Fruit fly (Drosophila melanogaster) whole organism, embryonic: Measurements from ENCODE around the gene Rab9.

Source experiments
- Antp ChIP-seq: fragments of 200-800 bp; sonication (Bioruptor generic); optimal IDR thresholded peaks from 3 replicates; lab custom pipeline; 2016; ENCODE audit warnings: missing biosample characterization, missing genetic modification characterization
- Atf6 ChIP-seq: fragments of 200-800 bp; sonication (Bioruptor generic); IDR thresholded peaks from 2 replicates; pipeline ENCODE4 v1.3.6; 2022; ENCODE audit warnings: missing biosample characterization, missing genetic modification characterization
- BEAF-32 ChIP-seq: fragments of 200-800 bp; sonication (Bioruptor generic); optimal IDR thresholded peaks from 3 replicates; lab custom pipeline; 2017; ENCODE audit warnings: missing biosample characterization, missing genetic modification characterization, mild to moderate bottlenecking, moderate library complexity, missing genetic modification reagents
- Blimp-1 ChIP-seq: fragments of 200-800 bp; sonication (Bioruptor generic); optimal IDR thresholded peaks from 3 replicates; lab custom pipeline; 2018; ENCODE audit warnings: missing biosample characterization, missing genetic modification characterization, mild to moderate bottlenecking, moderate library complexity, missing genetic modification reagents
- Bteb2 ChIP-seq: fragments of 200-800 bp; sonication (Bioruptor generic); optimal IDR thresholded peaks from 2 replicates; lab custom pipeline; 2016; ENCODE audit warnings: missing biosample characterization, missing genetic modification characterization
- CG10979 ChIP-seq: fragments of 200-800 bp; sonication (Bioruptor generic); optimal IDR thresholded peaks from 2 replicates; lab custom pipeline; 2018; ENCODE audit warnings: missing biosample characterization, mild to moderate bottlenecking, missing genetic modification characterization, moderate library complexity
- CG11398 ChIP-seq: fragments of 200-800 bp; sonication (Bioruptor generic); optimal IDR thresholded peaks from 2 replicates; lab custom pipeline; 2016; ENCODE audit warnings: missing biosample characterization, missing genetic modification characterization
- CG11560 ChIP-seq: fragments of 200-800 bp; sonication (Bioruptor generic); IDR thresholded peaks from 3 replicates; pipeline ENCODE4 v1.3.6; 2022; ENCODE audit warnings: missing biosample characterization, missing genetic modification characterization
- CG12299 ChIP-seq: fragments of 200-800 bp; sonication (Bioruptor generic); optimal IDR thresholded peaks from 2 replicates; lab custom pipeline; 2018; ENCODE audit warnings: missing biosample characterization, mild to moderate bottlenecking, missing genetic modification characterization
- CG12769 ChIP-seq: fragments of 200-800 bp; sonication (Bioruptor generic); optimal IDR thresholded peaks from 2 replicates; lab custom pipeline; 2019; ENCODE audit warnings: missing biosample characterization, mild to moderate bottlenecking, missing genetic modification characterization, moderate library complexity
- CG1603 ChIP-seq: fragments of 200-800 bp; sonication (Bioruptor generic); optimal IDR thresholded peaks from 2 replicates; lab custom pipeline; 2019; ENCODE audit warnings: missing biosample characterization, mild to moderate bottlenecking, missing genetic modification characterization, moderate library complexity
- CG16863 ChIP-seq: fragments of 200-800 bp; sonication (Bioruptor generic); optimal IDR thresholded peaks from 3 replicates; lab custom pipeline; 2016; ENCODE audit warnings: missing biosample characterization, missing genetic modification characterization
- CG17361 ChIP-seq: fragments of 200-800 bp; sonication (Bioruptor generic); IDR thresholded peaks from 3 replicates; pipeline ENCODE4 v1.3.6; 2022; ENCODE audit warnings: missing biosample characterization, missing genetic modification characterization
- CG18262 ChIP-seq: fragments of 200-800 bp; optimal IDR thresholded peaks from 3 replicates; lab custom pipeline; 2019; ENCODE audit warnings: missing biosample characterization, mild to moderate bottlenecking, missing genetic modification characterization, moderate library complexity
- CG18476 ChIP-seq: fragments of 200-800 bp; sonication (Bioruptor generic); optimal IDR thresholded peaks from 2 replicates; lab custom pipeline; 2016; ENCODE audit warnings: missing biosample characterization, mild to moderate bottlenecking, missing genetic modification characterization
- CG18599 ChIP-seq: fragments of 200-800 bp; sonication (Bioruptor generic); optimal IDR thresholded peaks from 3 replicates; lab custom pipeline; 2017; ENCODE audit warnings: missing biosample characterization, missing genetic modification characterization, mild to moderate bottlenecking, moderate library complexity, missing genetic modification reagents
- CG2202 ChIP-seq: fragments of 200-800 bp; sonication (Bioruptor generic); optimal IDR thresholded peaks from 2 replicates; lab custom pipeline; 2018; ENCODE audit warnings: missing biosample characterization, mild to moderate bottlenecking, missing genetic modification characterization
- CG2678 ChIP-seq: fragments of 200-800 bp; sonication (Bioruptor generic); optimal IDR thresholded peaks from 3 replicates; lab custom pipeline; 2019; ENCODE audit warnings: missing biosample characterization, mild to moderate bottlenecking, missing genetic modification characterization, moderate library complexity
- CG2712 ChIP-seq: fragments of 200-800 bp; optimal IDR thresholded peaks from 3 replicates; lab custom pipeline; 2019; ENCODE audit warnings: missing biosample characterization, mild to moderate bottlenecking, missing genetic modification characterization, moderate library complexity
- CG31388 ChIP-seq: fragments of 200-800 bp; sonication (Bioruptor generic); optimal IDR thresholded peaks from 2 replicates; lab custom pipeline; 2016; ENCODE audit warnings: missing biosample characterization, missing genetic modification characterization
- CG4820 ChIP-seq: fragments of 200-800 bp; sonication (Bioruptor generic); optimal IDR thresholded peaks from 3 replicates; lab custom pipeline; 2016; ENCODE audit warnings: missing biosample characterization, missing genetic modification characterization
- CG6689 ChIP-seq: fragments of 200-800 bp; sonication (Bioruptor generic); IDR thresholded peaks from 2 replicates; pipeline ENCODE4 v1.3.6; 2022; ENCODE audit warnings: missing biosample characterization, missing genetic modification characterization
- Dip2 ChIP-seq: fragments of 200-800 bp; sonication (Bioruptor generic); IDR thresholded peaks from 2 replicates; pipeline ENCODE4 v1.3.6; 2022; ENCODE audit warnings: missing biosample characterization, missing genetic modification characterization
- Elba2 ChIP-seq: fragments of 200-800 bp; sonication (Bioruptor generic); optimal IDR thresholded peaks from 3 replicates; lab custom pipeline; 2016; ENCODE audit warnings: missing biosample characterization, missing genetic modification characterization
- Hey ChIP-seq: fragments of 200-800 bp; sonication (Bioruptor generic); optimal IDR thresholded peaks from 3 replicates; lab custom pipeline; 2018; ENCODE audit warnings: missing biosample characterization, mild to moderate bottlenecking, missing genetic modification characterization
- HmgD ChIP-seq: fragments of 200-800 bp; sonication (Bioruptor generic); optimal IDR thresholded peaks from 3 replicates; lab custom pipeline; 2016; ENCODE audit warnings: missing biosample characterization, missing genetic modification characterization
- Hr78 ChIP-seq, 2 experiments: fragments of 200-800 bp in 1 of 2; fragments of >200 bp in 1 of 2; sonication (Bioruptor generic) in 1 of 2; optimal IDR thresholded peaks; 2 replicates each; lab custom pipeline; 2017 to 2019; ENCODE audit warnings: missing biosample characterization in 2 of 2, missing genetic modification characterization in 2 of 2, mild to moderate bottlenecking in 1 of 2, moderate library complexity in 1 of 2
- MBD-R2 ChIP-seq: fragments of 200-800 bp; sonication (Bioruptor generic); IDR thresholded peaks from 2 replicates; pipeline ENCODE4 v1.3.6; 2022; ENCODE audit warnings: missing biosample characterization, missing genetic modification characterization
- Med ChIP-seq: fragments of 200-800 bp; sonication (Bioruptor generic); peaks from one replicate; lab custom pipeline; 2016; ENCODE audit warnings: missing biosample characterization, missing genetic modification characterization, mild to moderate bottlenecking, inconsistent platforms, moderate library complexity
- Sox102F ChIP-seq: fragments of 200-800 bp; sonication (Bioruptor generic); optimal IDR thresholded peaks from 2 replicates; lab custom pipeline; 2018; ENCODE audit warnings: missing biosample characterization, mild to moderate bottlenecking, missing genetic modification characterization, moderate library complexity
- Sry-β ChIP-seq: fragments of 200-800 bp; sonication (Bioruptor generic); optimal IDR thresholded peaks from 2 replicates; lab custom pipeline; 2018; ENCODE audit warnings: missing biosample characterization, mild to moderate bottlenecking, missing genetic modification characterization, moderate library complexity
- Stat92E ChIP-seq, 3 experiments: fragments of >200 bp in 2 of 3; fragments of 200-800 bp in 1 of 3; sonication (Bioruptor generic) in 1 of 3; optimal IDR thresholded peaks; 2 replicates each; lab custom pipeline; 2017 to 2019; ENCODE audit warnings: missing biosample characterization in 3 of 3, missing genetic modification characterization in 3 of 3, mild to moderate bottlenecking in 1 of 3, moderate library complexity in 1 of 3
- bowl ChIP-seq: fragments of 200-800 bp; sonication (Bioruptor generic); IDR thresholded peaks from 2 replicates; pipeline ENCODE4 v1.3.6; 2022; ENCODE audit warnings: missing biosample characterization, missing genetic modification characterization
- corto ChIP-seq: fragments of 200-800 bp; sonication (Bioruptor generic); optimal IDR thresholded peaks from 2 replicates; lab custom pipeline; 2016; ENCODE audit warnings: missing biosample characterization, mild to moderate bottlenecking, missing genetic modification characterization, moderate library complexity
- dan ChIP-seq: fragments of 200-800 bp; sonication (Bioruptor generic); IDR thresholded peaks from 2 replicates; pipeline ENCODE4 v1.3.6; 2022; ENCODE audit warnings: missing biosample characterization, missing genetic modification characterization
- danr ChIP-seq: fragments of 200-800 bp; sonication (Bioruptor generic); IDR thresholded peaks from 2 replicates; pipeline ENCODE4 v1.3.6; 2022; ENCODE audit warnings: missing biosample characterization, missing genetic modification characterization
- dmrt11E ChIP-seq: fragments of 200-800 bp; sonication (Bioruptor generic); optimal IDR thresholded peaks from 3 replicates; lab custom pipeline; 2018; ENCODE audit warnings: missing biosample characterization, mild to moderate bottlenecking, missing genetic modification characterization, moderate library complexity
- gem ChIP-seq: fragments of 200-800 bp; sonication (Bioruptor generic); optimal IDR thresholded peaks from 2 replicates; lab custom pipeline; 2019; ENCODE audit warnings: missing biosample characterization, mild to moderate bottlenecking, missing genetic modification characterization, moderate library complexity
- grau ChIP-seq: fragments of 200-800 bp; optimal IDR thresholded peaks from 3 replicates; lab custom pipeline; 2019; ENCODE audit warnings: missing biosample characterization, mild to moderate bottlenecking, missing genetic modification characterization, moderate library complexity
- kah ChIP-seq: fragments of 200-800 bp; sonication (Bioruptor generic); optimal IDR thresholded peaks from 2 replicates; lab custom pipeline; 2018; ENCODE audit warnings: missing biosample characterization, mild to moderate bottlenecking, missing genetic modification characterization
- lab ChIP-seq: fragments of 200-800 bp; sonication (Bioruptor generic); optimal IDR thresholded peaks from 3 replicates; lab custom pipeline; 2017; ENCODE audit warnings: missing biosample characterization, missing genetic modification characterization, mild to moderate bottlenecking, moderate library complexity, missing genetic modification reagents
- phol ChIP-seq: fragments of 200-800 bp; sonication (Bioruptor generic); optimal IDR thresholded peaks from 3 replicates; lab custom pipeline; 2018; ENCODE audit warnings: missing biosample characterization, mild to moderate bottlenecking, missing genetic modification characterization, moderate library complexity
- pnt ChIP-seq: fragments of 200-800 bp; sonication (Bioruptor generic); optimal IDR thresholded peaks from 3 replicates; lab custom pipeline; 2016; ENCODE audit warnings: missing biosample characterization, missing genetic modification characterization
- sens ChIP-seq: fragments of 200-800 bp; sonication (Bioruptor generic); peaks from one replicate; lab custom pipeline; 2016; ENCODE audit warnings: missing biosample characterization, missing genetic modification characterization
- sug ChIP-seq: fragments of 200-800 bp; optimal IDR thresholded peaks from 2 replicates; lab custom pipeline; 2019; ENCODE audit warnings: missing biosample characterization, mild to moderate bottlenecking, missing genetic modification characterization, moderate library complexity
- twi ChIP-seq: fragments of 200-800 bp; optimal IDR thresholded peaks from 2 replicates; lab custom pipeline; 2019; ENCODE audit warnings: missing biosample characterization, mild to moderate bottlenecking, missing genetic modification characterization, moderate library complexity
- unc-4 ChIP-seq: fragments of 200-800 bp; sonication (Bioruptor generic); IDR thresholded peaks from 2 replicates; pipeline ENCODE4 v1.3.6; 2022; ENCODE audit warnings: missing biosample characterization, missing genetic modification characterization; ENCODE audit not compliant: partially characterized antibody

The Rab9 gene

DNA sequence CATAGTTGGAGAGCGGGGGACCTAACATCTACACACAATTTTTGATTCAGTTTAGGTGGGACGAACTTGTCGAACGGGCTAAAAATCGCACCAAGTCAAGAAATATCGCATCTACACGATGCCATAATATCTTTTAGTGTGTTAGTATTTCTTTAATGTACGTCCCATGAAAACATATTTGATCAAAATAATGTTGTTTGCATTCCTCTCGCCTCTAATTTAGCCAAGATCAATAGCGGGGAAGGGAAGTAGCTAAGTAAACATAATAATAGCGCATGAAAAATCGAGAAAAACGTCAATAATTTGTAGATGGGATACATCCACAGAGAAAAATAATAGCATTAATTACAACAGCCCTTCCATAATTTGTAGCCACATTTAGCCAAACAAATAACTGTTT, 20.4 kb upstream of the Rab9 start (continued):
- TF ChIP-seq unc-4 (GFP tag; lab: Robert Waterston, UW), result no peak

DNA sequence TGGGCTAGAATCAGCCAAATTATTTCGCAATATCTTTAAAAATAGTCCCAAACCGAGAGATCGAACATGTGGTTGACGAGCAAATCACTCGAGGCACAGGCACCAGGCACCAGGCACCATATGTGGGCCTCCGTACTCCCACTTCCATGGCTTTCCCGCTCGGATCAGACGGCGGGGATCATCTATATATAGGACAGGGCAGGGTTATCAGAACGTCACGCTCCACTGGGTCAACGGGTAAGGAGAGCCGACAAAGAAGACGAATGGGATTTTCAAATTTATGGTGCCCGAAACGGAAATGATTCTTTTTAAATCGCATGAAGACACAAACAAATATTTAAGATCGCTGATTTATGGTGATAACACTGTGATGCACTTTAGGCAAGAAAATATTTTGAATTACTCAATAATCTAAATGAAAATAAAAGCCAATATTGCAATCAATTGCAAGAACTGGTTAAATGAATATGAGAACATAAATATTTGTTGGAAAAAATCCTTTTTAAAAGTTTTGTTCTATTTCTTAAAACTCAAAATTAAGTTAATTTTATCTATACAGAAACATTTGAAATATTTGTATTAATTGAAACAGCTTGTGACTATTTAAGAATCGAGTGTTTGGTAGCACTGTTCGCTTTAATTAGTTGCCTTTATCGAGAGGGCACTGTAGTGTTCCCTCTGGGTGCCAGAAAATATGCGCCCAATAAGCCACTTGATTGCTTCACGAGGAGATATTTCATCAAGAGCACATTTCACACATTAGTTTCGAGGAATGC, 19.1 kb upstream of the Rab9 start:
- TF ChIP-seq Antp (GFP tag; lab: Kevin White, UChicago) (no peak), CG18599 (GFP tag; lab: Kevin White, UChicago) (no peak), CG31388 (no peak), danr (no peak), CG10979 (tag; lab: Kevin White, UChicago) (no peak), CG2678 (tag; lab: Kevin White, UChicago) (peak; percentile 9), HmgD (GFP tag; lab: Kevin White, UChicago) (no peak), Sox102F (GFP tag; lab: Kevin White, UChicago) (peak; percentile 15), Elba2 (peak; percentile 2), Atf6 (GFP tag; lab: Robert Waterston, UW) (no peak), gem (tag; lab: Kevin White, UChicago) (peak; percentile 32), CG6689 (no peak), Med (GFP tag; lab: Kevin White, UChicago) (peak; percentile 0), CG17361 (GFP tag; lab: Robert Waterston, UW) (0 out of 3 replicates have a peak, but pooled peaks have one; percentile 24), Hr78 (GFP tag; optimal IDR thresholded peaks at IDR 0.05; lab: Kevin White, UChicago) (peak in 1 of 2 experiments; percentile 46), CG18262 (tag; lab: Kevin White, UChicago) (peak; percentile 14), kah (no peak), grau (tag; lab: Kevin White, UChicago) (peak; percentile 77), CG11560 (tag; lab: Robert Waterston, UW) (no peak), CG4820 (GFP tag; lab: Kevin White, UChicago) (no peak), sug (tag; lab: Kevin White, UChicago) (no peak), MBD-R2 (GFP tag; lab: Robert Waterston, UW) (no peak), dan (GFP tag; lab: Robert Waterston, UW) (no peak), CG2712 (tag; lab: Kevin White, UChicago) (peak; percentile 13), Sry-β (no peak), Blimp-1 (GFP tag; lab: Kevin White, UChicago) (peak; percentile 3), phol (tag; lab: Kevin White, UChicago) (peak; percentile 14), pnt (GFP tag; lab: Kevin White, UChicago) (no peak), bowl (GFP tag; lab: Robert Waterston, UW) (no peak), lab (GFP tag; lab: Kevin White, UChicago) (no peak), Dip2 (GFP tag; lab: Robert Waterston, UW) (no peak), CG2202 (tag; lab: Kevin White, UChicago) (no peak), CG12769 (tag; lab: Kevin White, UChicago) (peak; percentile 45), CG16863 (GFP tag; lab: Kevin White, UChicago) (no peak), dmrt11E (no peak), twi (tag; lab: Kevin White, UChicago) (peak; percentile 16), Hey (tag; lab: Kevin White, UChicago) (no peak), CG1603 (tag; lab: Kevin White, UChicago) (no peak), corto (GFP tag; lab: Kevin White, UChicago) (no peak), CG12299 (tag; lab: Kevin White, UChicago) (no peak), sens (GFP tag; lab: Kevin White, UChicago) (peak; percentile 56), Stat92E (GFP tag; optimal IDR thresholded peaks at IDR 0.05; lab: Kevin White, UChicago) (no peak), Bteb2 (GFP tag; lab: Kevin White, UChicago) (no peak), CG18476 (no peak), CG11398 (GFP tag; lab: Kevin White, UChicago) (no peak), BEAF-32 (GFP tag; lab: Kevin White, UChicago) (no peak)
